Worm (Caenorhabditis elegans) whole organism, midembryonic: ENCODE measurements around the gene C39F7.5.

Experiments
- T22C8.4 ChIP-seq: fragments of 200-800 bp; sonication (Bioruptor generic); IDR thresholded peaks from 2 replicates; pipeline ENCODE4 v1.3.6; 2022; ENCODE audit warnings: missing genetic modification characterization, missing compliant biosample characterization
- cog-1 ChIP-seq: sonication (generic microtip); optimal IDR thresholded peaks from 2 replicates; lab custom pipeline; 2016; ENCODE audit warnings: missing genetic modification characterization, missing compliant biosample characterization
- flt-1 ChIP-seq: fragments of 200-800 bp; sonication (Bioruptor generic); IDR thresholded peaks from 2 replicates; pipeline ENCODE4 v1.3.6; 2022; ENCODE audit warnings: missing genetic modification characterization, missing compliant biosample characterization
- klf-2 ChIP-seq: fragments of 200-800 bp; sonication (Bioruptor generic); conservative IDR thresholded peaks from 2 replicates; pipeline ENCODE4 v1.3.6; 2022; ENCODE audit warnings: missing genetic modification reagents, missing genetic modification characterization, missing compliant biosample characterization
- med-1 ChIP-seq: sonication (generic microtip); optimal IDR thresholded peaks from 2 replicates; lab custom pipeline; 2017; ENCODE audit warnings: missing genetic modification characterization, mild to moderate bottlenecking, missing compliant biosample characterization, antibody characterized with exemption, missing genetic modification reagents; ENCODE audit not compliant: insufficient read depth
- ref-1 ChIP-seq: fragments of 200-800 bp; sonication (Bioruptor generic); conservative IDR thresholded peaks from 2 replicates; pipeline ENCODE4 v1.3.6; 2022; ENCODE audit warnings: missing genetic modification reagents, missing genetic modification characterization, missing compliant biosample characterization
- tab-1 ChIP-seq: fragments of 200-800 bp; sonication (Bioruptor generic); IDR thresholded peaks from 2 replicates; pipeline ENCODE4 v1.3.6; 2022; ENCODE audit warnings: missing genetic modification characterization, missing compliant biosample characterization
- ztf-23 ChIP-seq: fragments of 200-800 bp; sonication (Bioruptor generic); IDR thresholded peaks from 2 replicates; pipeline ENCODE4 v1.3.6; 2022; ENCODE audit warnings: missing genetic modification reagents, missing genetic modification characterization, missing compliant biosample characterization
- ztf-29 ChIP-seq: fragments of 200-800 bp; sonication (Bioruptor generic); IDR thresholded peaks from 2 replicates; pipeline ENCODE4 v1.3.6; 2022; ENCODE audit warnings: missing genetic modification reagents, missing genetic modification characterization, missing compliant biosample characterization

Gene C39F7.5

ce11 chrV:1236333-1237068 lies 28.1 kb upstream of the C39F7.5 start:
- TF ChIP-seq ref-1 (GFP tag; lab: Robert Waterston, UW) (no peak), klf-2 (GFP tag; lab: Robert Waterston, UW) (no peak), ztf-23 (GFP tag; lab: Robert Waterston, UW) (no peak), cog-1 (tag; lab: Kevin White, UChicago) (no peak), ztf-29 (GFP tag; lab: Robert Waterston, UW) (peak; percentile 83; the same call in 1 of the 2 replicates), tab-1 (no peak), T22C8.4 (no peak), med-1 (GFP tag; lab: Kevin White, UChicago) (no peak), flt-1 (no peak)

- TF ChIP-seq klf-2 (GFP tag; lab: Robert Waterston, UW) (0 out of 2 replicates have a peak, but pooled peaks have one; percentile 33), T22C8.4 (no peak)
Measured at ce11 chrV:1242432-1242831, 22.1 kb upstream of the C39F7.5 start.

ce11 chrV:1243011-1243410 lies 21.6 kb upstream of the C39F7.5 start:
- TF ChIP-seq cog-1 (tag; lab: Kevin White, UChicago): no peak
- TF ChIP-seq tab-1: no peak
- no peak for TF ChIP-seq ztf-29 (GFP tag; lab: Robert Waterston, UW)
- no peak for TF ChIP-seq ref-1 (GFP tag; lab: Robert Waterston, UW)
- no peak for TF ChIP-seq klf-2 (GFP tag; lab: Robert Waterston, UW)
- TF ChIP-seq flt-1: no peak

- TF ChIP-seq ztf-23 (GFP tag; lab: Robert Waterston, UW) (no peak), med-1 (GFP tag; lab: Kevin White, UChicago) (no peak), ztf-29 (GFP tag; lab: Robert Waterston, UW) (no peak), T22C8.4 (no peak), cog-1 (tag; lab: Kevin White, UChicago) (no peak), tab-1 (no peak)
Measured at ce11 chrV:1244021-1244708, 20.4 kb upstream of the C39F7.5 start.

- no peak for TF ChIP-seq ztf-23 (GFP tag; lab: Robert Waterston, UW)
- TF ChIP-seq tab-1: no peak
- no peak for TF ChIP-seq ref-1 (GFP tag; lab: Robert Waterston, UW)
- TF ChIP-seq T22C8.4: no peak
- no peak for TF ChIP-seq med-1 (GFP tag; lab: Kevin White, UChicago)
- no peak for TF ChIP-seq klf-2 (GFP tag; lab: Robert Waterston, UW)
Measured at ce11 chrV:1252794-1253193, 11.8 kb upstream of the C39F7.5 start.

- TF ChIP-seq ref-1 (GFP tag; lab: Robert Waterston, UW) (no peak), T22C8.4 (no peak), ztf-29 (GFP tag; lab: Robert Waterston, UW) (no peak)
Measured at ce11 chrV:1260042-1260441, 4.5 kb upstream of the C39F7.5 start, which contains the start of gene C39F7.1. C39F7.1 (plus strand) TSS chrV:1260342.

- TF ChIP-seq med-1 (GFP tag; lab: Kevin White, UChicago): no peak
- no peak for TF ChIP-seq ref-1 (GFP tag; lab: Robert Waterston, UW)
- no peak for TF ChIP-seq klf-2 (GFP tag; lab: Robert Waterston, UW)
- no peak for TF ChIP-seq flt-1
- no peak for TF ChIP-seq T22C8.4
- TF ChIP-seq cog-1 (tag; lab: Kevin White, UChicago): no peak
- no peak for TF ChIP-seq ztf-29 (GFP tag; lab: Robert Waterston, UW)
- no peak for TF ChIP-seq tab-1
- TF ChIP-seq ztf-23 (GFP tag; lab: Robert Waterston, UW): no peak
Measured at ce11 chrV:1262036-1262435, 2.5 kb upstream of the C39F7.5 start.

ce11 chrV:1263078-1263732 lies 1.4 kb upstream of the C39F7.5 start:
- TF ChIP-seq tab-1 (no peak), ref-1 (GFP tag; lab: Robert Waterston, UW) (no peak)

ce11 chrV:1266540-1266939 lies 2.0 kb downstream of the C39F7.5 start:
- TF ChIP-seq ztf-29 (GFP tag; lab: Robert Waterston, UW): no peak
- no peak for TF ChIP-seq ref-1 (GFP tag; lab: Robert Waterston, UW)
- no peak for TF ChIP-seq T22C8.4
- no peak for TF ChIP-seq klf-2 (GFP tag; lab: Robert Waterston, UW)
- TF ChIP-seq med-1 (GFP tag; lab: Kevin White, UChicago): no peak
- TF ChIP-seq ztf-23 (GFP tag; lab: Robert Waterston, UW): no peak

- TF ChIP-seq ztf-29 (GFP tag; lab: Robert Waterston, UW): no peak
- no peak for TF ChIP-seq ztf-23 (GFP tag; lab: Robert Waterston, UW)
- TF ChIP-seq cog-1 (tag; lab: Kevin White, UChicago): no peak
- no peak for TF ChIP-seq med-1 (GFP tag; lab: Kevin White, UChicago)
- TF ChIP-seq tab-1: no peak
- TF ChIP-seq T22C8.4: no peak
- TF ChIP-seq klf-2 (GFP tag; lab: Robert Waterston, UW): no peak
- no peak for TF ChIP-seq flt-1
- TF ChIP-seq ref-1 (GFP tag; lab: Robert Waterston, UW): no peak
Measured at ce11 chrV:1270611-1271010, 6.0 kb downstream of the C39F7.5 start, which contains the start of gene Y75B7B.1. Y75B7B.1 (plus strand) TSS chrV:1270911.
